Fruit fly (Drosophila melanogaster) whole organism, wandering third instar larva: ENCODE data around the gene hoe1.

Source experiments
- Abd-B ChIP-seq: fragments of >200 bp; optimal IDR thresholded peaks from 2 replicates; lab custom pipeline; 2017; ENCODE audit warnings: missing biosample characterization, missing genetic modification characterization
- CG9705 ChIP-seq: fragments of 200-800 bp; sonication (Bioruptor generic); optimal IDR thresholded peaks from 2 replicates; lab custom pipeline; 2018; ENCODE audit warnings: missing biosample characterization, mild to moderate bottlenecking, missing genetic modification characterization
- Dif ChIP-seq: fragments of 200-275, 200-300 bp; sonication (Bioruptor generic); optimal IDR thresholded peaks from 2 replicates; lab custom pipeline; 2018; ENCODE audit warnings: missing biosample characterization, missing genetic modification characterization; ENCODE audit not compliant: partially characterized antibody
- GATAd ChIP-seq: sonication (Bioruptor generic); optimal IDR thresholded peaks from 2 replicates; lab custom pipeline; 2016; ENCODE audit warnings: missing biosample characterization, missing genetic modification characterization
- Jra ChIP-seq: sonication (Bioruptor generic); optimal IDR thresholded peaks from 2 replicates; lab custom pipeline; 2016; ENCODE audit warnings: missing biosample characterization, missing genetic modification characterization
- Myc ChIP-seq: fragments of >200 bp; optimal IDR thresholded peaks from 2 replicates; lab custom pipeline; 2017
- fru ChIP-seq: fragments of 200-800 bp; sonication (Bioruptor generic); optimal IDR thresholded peaks from 3 replicates; lab custom pipeline; 2016; ENCODE audit warnings: missing biosample characterization, mild to moderate bottlenecking, missing genetic modification characterization
- lola ChIP-seq: fragments of >200 bp; optimal IDR thresholded peaks from 2 replicates; lab custom pipeline; 2017; ENCODE audit warnings: missing biosample characterization, missing genetic modification characterization
- psq ChIP-seq: fragments of 200-800 bp; sonication (Bioruptor generic); optimal IDR thresholded peaks from 3 replicates; lab custom pipeline; 2017; ENCODE audit warnings: missing biosample characterization, mild to moderate bottlenecking, missing genetic modification characterization, moderate library complexity
- rgr ChIP-seq: fragments of 200-800 bp; sonication (Bioruptor generic); optimal IDR thresholded peaks from 3 replicates; lab custom pipeline; 2016; ENCODE audit warnings: missing biosample characterization, mild to moderate bottlenecking, missing genetic modification characterization
- usp ChIP-seq: fragments of >200 bp; optimal IDR thresholded peaks from 2 replicates; lab custom pipeline; 2017; ENCODE audit warnings: missing biosample characterization, missing genetic modification characterization

DNA sequence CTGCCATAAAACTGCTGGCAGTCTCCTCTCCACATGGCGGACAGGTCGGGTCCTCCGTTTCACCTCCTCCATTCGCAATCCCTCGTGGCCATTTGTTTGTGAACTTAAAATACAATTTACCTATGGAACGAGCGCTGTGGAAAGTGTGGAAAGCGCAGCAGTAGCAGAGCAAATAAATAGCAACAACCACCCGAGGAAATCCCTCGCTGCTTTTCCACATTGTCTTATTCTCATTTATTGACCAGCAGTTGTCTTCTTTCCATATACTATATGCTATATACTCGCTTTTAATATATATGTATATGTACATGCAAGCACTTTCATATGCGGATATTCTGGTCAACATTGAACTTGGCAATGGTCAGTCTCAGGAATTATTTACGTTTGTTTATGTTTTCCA lies at the start of gene hoe1:
- TF ChIP-seq Dif (GFP tag; lab: Kevin White, UChicago): no peak
- TF ChIP-seq psq (GFP tag; lab: Kevin White, UChicago): no peak
- TF ChIP-seq Myc (lab: Kevin White, UChicago): no peak
- TF ChIP-seq rgr (GFP tag; lab: Kevin White, UChicago): no peak
- TF ChIP-seq CG9705 (GFP tag; lab: Kevin White, UChicago): no peak
- TF ChIP-seq lola (GFP tag; lab: Kevin White, UChicago): no peak
- TF ChIP-seq Jra (GFP tag; lab: Kevin White, UChicago): no peak
- TF ChIP-seq fru (GFP tag; lab: Kevin White, UChicago): no peak
- TF ChIP-seq Abd-B (GFP tag; lab: Kevin White, UChicago): no peak
- TF ChIP-seq GATAd (GFP tag; lab: Kevin White, UChicago): no peak
- TF ChIP-seq usp: no peak
